Worm (Caenorhabditis elegans) whole organism, young adult: Measurements from ENCODE around the gene frpr-3.

Source experiments
- C06A6.2 ChIP-seq: fragments of 200-800 bp; sonication (Bioruptor generic); conservative IDR thresholded peaks from 2 replicates; pipeline ENCODE4 v1.3.6; 2022; ENCODE audit warnings: missing genetic modification characterization, missing compliant biosample characterization
- D2030.7 ChIP-seq: fragments of 200-800 bp; sonication (Bioruptor generic); IDR thresholded peaks from 2 replicates; pipeline ENCODE4 v1.3.6; 2022; ENCODE audit warnings: missing genetic modification reagents, missing genetic modification characterization, missing compliant biosample characterization
- F57A8.1 ChIP-seq: fragments of 200-800 bp; sonication (Bioruptor generic); optimal IDR thresholded peaks from 2 replicates; lab custom pipeline; 2018; ENCODE audit warnings: mild to moderate bottlenecking, missing genetic modification characterization, moderate library complexity, missing compliant biosample characterization
- ccch-3 ChIP-seq: fragments of 200-800 bp; sonication (Bioruptor generic); optimal IDR thresholded peaks from 2 replicates; lab custom pipeline; 2018; ENCODE audit warnings: mild to moderate bottlenecking, missing genetic modification characterization, missing compliant biosample characterization
- ceh-40 ChIP-seq: fragments of 200-800 bp; sonication (Bioruptor generic); IDR thresholded peaks from 2 replicates; pipeline ENCODE4 v1.3.6; 2022; ENCODE audit warnings: missing genetic modification characterization, missing compliant biosample characterization
- ets-4 ChIP-seq: fragments of 200-800 bp; sonication (Bioruptor generic); optimal IDR thresholded peaks from 2 replicates; lab custom pipeline; 2018; ENCODE audit warnings: mild to moderate bottlenecking, missing genetic modification characterization, missing compliant biosample characterization
- hrde-1 ChIP-seq: sonication (generic microtip); optimal IDR thresholded peaks from 2 replicates; lab custom pipeline; 2016; ENCODE audit warnings: missing genetic modification characterization, mild to moderate bottlenecking, missing compliant biosample characterization, moderate library complexity, missing genotype, missing genetic modification reagents, borderline replicate concordance
- mes-4 ChIP-seq: sonication (generic microtip); optimal IDR thresholded peaks from 2 replicates; lab custom pipeline; 2016; ENCODE audit warnings: missing genotype, missing genetic modification characterization, missing compliant biosample characterization
- nfya-1 ChIP-seq: sonication (generic microtip); optimal IDR thresholded peaks from 2 replicates; lab custom pipeline; 2017; ENCODE audit warnings: antibody characterized with exemption, missing compliant biosample characterization, missing genetic modification characterization, borderline replicate concordance; ENCODE audit not compliant: insufficient read depth
- sptf-2 ChIP-seq: fragments of 200-800 bp; sonication (Bioruptor generic); optimal IDR thresholded peaks from 2 replicates; lab custom pipeline; 2018; ENCODE audit warnings: mild to moderate bottlenecking, missing genetic modification characterization, missing compliant biosample characterization
- ztf-28 ChIP-seq: fragments of 200-800 bp; sonication (Bioruptor generic); IDR thresholded peaks from 2 replicates; pipeline ENCODE4 v1.3.6; 2022; ENCODE audit warnings: missing genetic modification reagents, missing genetic modification characterization, missing compliant biosample characterization

- no peak for TF ChIP-seq sptf-2 (GFP tag; lab: Kevin White, UChicago)
- no peak for TF ChIP-seq D2030.7
- no peak for TF ChIP-seq C06A6.2 (GFP tag; lab: Robert Waterston, UW)
- TF ChIP-seq F57A8.1 = no peak
- no peak for TF ChIP-seq nfya-1 (tag; lab: Kevin White, UChicago)
- TF ChIP-seq hrde-1 = no peak
- TF ChIP-seq ztf-28 (GFP tag; lab: Robert Waterston, UW) = no peak
- no peak for TF ChIP-seq mes-4
- no peak for TF ChIP-seq ets-4 (GFP tag; lab: Kevin White, UChicago)
- no peak for TF ChIP-seq ceh-40
- TF ChIP-seq ccch-3 (GFP tag; lab: Kevin White, UChicago) = no peak
Measured at ce11 chrV:7760174-7760573, 10.9 kb upstream of the frpr-3 start, which contains the start of gene hint-3.
